Worm (Caenorhabditis elegans): ENCODE results near the gene K07E3.2.

Gene K07E3.2

DNA sequence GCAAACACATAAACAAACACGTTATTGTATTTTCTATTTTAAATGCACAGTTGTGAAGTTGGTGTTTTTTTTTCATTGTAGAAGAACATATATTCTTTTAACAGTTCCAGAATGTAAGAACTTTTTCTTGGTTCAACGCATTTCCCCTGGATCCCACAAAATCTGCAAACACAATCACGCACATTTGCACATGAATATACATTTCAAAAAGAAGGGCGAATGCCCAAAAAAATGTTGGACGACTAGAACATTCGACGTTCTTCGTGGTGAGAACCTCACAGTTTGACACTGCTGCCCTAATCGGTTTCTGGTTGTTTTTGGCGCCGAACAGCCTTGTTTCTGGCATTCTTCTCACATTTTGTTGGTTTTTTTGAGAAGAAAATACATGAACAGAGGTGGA is 5.4 kb downstream of the K07E3.2 start (continued):
- TF ChIP-seq isw-1 (GFP tag; IDR thresholded peaks at IDR 0.05) (no peak; the same call in 1 of the 2 replicates), nhr-90 (tag; optimal IDR thresholded peaks at IDR 0.05; ENCODE audit: poor library complexity) (peak; percentile 8), zip-4 (GFP tag; optimal IDR thresholded peaks at IDR 0.05) (no peak), nhr-76 (tag; optimal IDR thresholded peaks at IDR 0.05) (no peak), efl-3 (GFP tag; optimal IDR thresholded peaks at IDR 0.05) (no peak), nhr-20 (tag; optimal IDR thresholded peaks at IDR 0.05) (peak; percentile 27), ceh-88 (GFP tag; IDR thresholded peaks at IDR 0.05) (no peak), sptf-1 (tag; optimal IDR thresholded peaks at IDR 0.05) (no peak), unc-98 (GFP tag; IDR thresholded peaks at IDR 0.05) (no peak), elt-3 (tag; optimal IDR thresholded peaks at IDR 0.05) (no peak), lin-13 (GFP tag; optimal IDR thresholded peaks at IDR 0.05) (no peak), efl-1 (optimal IDR thresholded peaks at IDR 0.05) (peak in 1 of 2 experiments; percentile 18), efl-1 (GFP tag; optimal IDR thresholded peaks at IDR 0.05 in 1 of 2) (peak; percentile 55 to 76), xbp-1 (tag; optimal IDR thresholded peaks at IDR 0.05) (peak; percentile 16), F16B12.6 (tag; optimal IDR thresholded peaks at IDR 0.05) (peak; percentile 90), tlp-1 (tag; optimal IDR thresholded peaks at IDR 0.05) (no peak), C16A3.4 (tag; optimal IDR thresholded peaks at IDR 0.05) (no peak), lsy-2 (tag; optimal IDR thresholded peaks at IDR 0.05) (peak; percentile 21 to 44), sox-4 (tag; optimal IDR thresholded peaks at IDR 0.05) (no peak), egl-13 (tag; optimal IDR thresholded peaks at IDR 0.05) (no peak)

DNA sequence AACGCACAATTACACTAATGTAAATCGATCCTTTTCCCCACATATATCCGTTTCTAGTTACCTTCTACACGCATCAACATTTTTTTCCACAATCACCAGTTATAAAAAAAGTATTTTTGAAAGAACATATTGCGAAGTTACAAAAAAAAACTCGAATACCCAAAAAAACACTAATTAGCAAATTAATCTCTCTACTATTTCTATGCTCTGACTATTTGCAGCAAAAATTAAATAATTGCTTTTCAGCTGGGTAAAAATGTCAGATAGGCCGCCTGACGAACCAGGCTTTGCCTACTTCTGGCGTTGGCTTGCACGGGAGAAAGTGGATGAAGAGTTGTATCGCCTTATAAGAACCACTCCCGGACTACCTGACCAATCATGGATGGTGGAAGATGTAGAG is 6.1 kb downstream of the K07E3.2 start, which contains the start of gene K07E3.1:
Gene K07E3.1 (plus strand): TSS at position 247 of the 400 bp plus-strand sequence.
- TF ChIP-seq tbx-2 (tag; optimal IDR thresholded peaks at IDR 0.05) (no peak), nhr-85 (tag) (peak; percentile 72), lin-35 (GFP tag; optimal IDR thresholded peaks at IDR 0.05) (no peak), jun-1 (tag; optimal IDR thresholded peaks at IDR 0.05) (no peak)

DNA sequence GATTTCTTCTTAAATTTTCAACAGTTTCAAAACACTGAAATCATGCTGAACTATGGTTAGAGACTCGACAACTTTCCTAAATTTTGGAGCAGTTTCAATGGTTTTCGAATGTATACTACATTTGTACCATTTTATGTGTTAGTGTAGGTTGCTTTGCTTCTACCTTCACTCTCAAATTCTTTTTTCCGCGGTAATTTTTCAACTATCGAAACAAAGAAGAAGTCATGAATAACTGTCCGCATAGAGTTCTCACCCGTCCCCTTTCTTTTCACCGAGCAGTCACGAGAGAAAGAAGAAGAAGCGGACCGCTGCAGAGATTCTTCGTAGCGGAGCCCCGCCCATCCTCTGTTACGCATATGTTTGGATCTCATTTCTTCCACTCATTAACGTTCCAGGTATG is 12.1 kb downstream of the K07E3.2 start, which contains the start of gene hlh-8:
Gene hlh-8 (plus strand): TSS at position 301 of the 400 bp plus-strand sequence.
- peak; percentile 58 for TF ChIP-seq nhr-85 (tag)
- no peak for TF ChIP-seq tbx-2 (tag; optimal IDR thresholded peaks at IDR 0.05)

DNA sequence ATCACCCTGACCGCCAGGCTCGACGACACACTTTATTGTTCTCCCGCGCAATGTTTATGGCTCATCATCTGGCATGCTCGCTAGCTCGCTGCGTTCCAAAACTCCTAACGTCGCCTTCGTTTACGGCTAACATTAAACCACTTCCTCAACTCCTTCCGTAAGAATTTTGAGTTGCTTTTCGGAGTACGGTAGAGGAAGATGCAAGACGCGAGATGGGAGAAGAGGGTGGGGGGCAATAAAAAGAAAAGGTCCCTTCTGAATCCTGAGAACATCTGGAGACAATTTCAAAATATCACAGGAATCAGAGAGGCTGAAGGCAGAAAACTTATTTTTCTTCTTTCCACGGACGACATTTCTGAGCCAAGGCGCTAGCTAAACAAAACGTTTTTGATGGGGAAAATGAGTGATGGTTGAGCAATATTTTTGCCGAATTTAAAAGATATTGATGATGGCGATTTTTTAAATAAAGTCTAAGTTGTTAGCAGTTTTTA is 13.8 kb downstream of the K07E3.2 start:
- TF ChIP-seq fkh-4 (tag; optimal IDR thresholded peaks at IDR 0.05; ENCODE audit: borderline replicate concordance): peak; percentile 62
- TF ChIP-seq dsc-1 (tag; optimal IDR thresholded peaks at IDR 0.05): peak; percentile 84
- no peak for TF ChIP-seq pax-3 (tag; optimal IDR thresholded peaks at IDR 0.05)

DNA sequence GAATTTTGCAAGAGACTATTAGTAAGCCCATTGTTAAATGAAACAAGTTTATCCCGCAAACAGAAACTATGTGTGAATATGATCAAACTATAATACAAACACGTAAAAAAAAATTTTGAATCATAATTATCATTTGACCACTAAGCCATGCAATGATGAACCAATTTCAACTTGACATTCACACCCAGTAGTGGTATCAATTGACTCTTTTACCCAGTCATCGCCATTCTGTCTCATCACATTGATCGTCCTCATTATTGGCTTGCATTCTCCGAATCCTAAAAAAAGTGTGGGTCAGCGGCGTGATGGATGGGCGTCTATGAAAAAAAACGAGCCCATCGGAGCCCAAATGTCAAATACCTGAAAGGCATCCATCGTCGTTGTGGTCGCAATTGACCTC is 16.2 kb downstream of the K07E3.2 start:
- TF ChIP-seq aha-1 (tag; optimal IDR thresholded peaks at IDR 0.05) (no peak), nhr-12 (tag; optimal IDR thresholded peaks at IDR 0.05) (no peak), swsn-7 (tag; optimal IDR thresholded peaks at IDR 0.05) (no peak), F16B12.6 (tag; optimal IDR thresholded peaks at IDR 0.05) (no peak), blmp-1 (tag; optimal IDR thresholded peaks at IDR 0.05) (no peak), snpc-4 (tag; optimal IDR thresholded peaks at IDR 0.05) (no peak), mep-1 (tag; optimal IDR thresholded peaks at IDR 0.05) (no peak), nhr-237 (tag; optimal IDR thresholded peaks at IDR 0.05) (no peak), alr-1 (tag; optimal IDR thresholded peaks at IDR 0.05; ENCODE audit: borderline replicate concordance) (no peak), zip-4 (GFP tag; optimal IDR thresholded peaks at IDR 0.05) (no peak), fkh-10 (GFP tag; optimal IDR thresholded peaks at IDR 0.05) (no peak), C34B4.2 (tag; optimal IDR thresholded peaks at IDR 0.05) (no peak), sptf-1 (tag; optimal IDR thresholded peaks at IDR 0.05) (no peak), ceh-63 (GFP tag; optimal IDR thresholded peaks at IDR 0.05) (no peak), aly-2 (tag; optimal IDR thresholded peaks at IDR 0.05) (no peak), lin-14 (GFP tag; optimal IDR thresholded peaks at IDR 0.05) (no peak)

Measured in whole organism, L1 larva.